Worm (Caenorhabditis elegans) whole organism, L4/young adult: Measurements from ENCODE around the gene W03D2.9.

Experiments
- W03F9.2 ChIP-seq: fragments of 150-350 bp; optimal IDR thresholded peaks from 2 replicates; lab custom pipeline; 2014; ENCODE audit warnings: missing biosample characterization, missing genetic modification characterization
- him-1 ChIP-seq: sonication (generic microtip); optimal IDR thresholded peaks from 2 replicates; lab custom pipeline; 2016; ENCODE audit warnings: missing genotype, missing genetic modification reagents, missing genetic modification characterization, missing compliant biosample characterization

DNA sequence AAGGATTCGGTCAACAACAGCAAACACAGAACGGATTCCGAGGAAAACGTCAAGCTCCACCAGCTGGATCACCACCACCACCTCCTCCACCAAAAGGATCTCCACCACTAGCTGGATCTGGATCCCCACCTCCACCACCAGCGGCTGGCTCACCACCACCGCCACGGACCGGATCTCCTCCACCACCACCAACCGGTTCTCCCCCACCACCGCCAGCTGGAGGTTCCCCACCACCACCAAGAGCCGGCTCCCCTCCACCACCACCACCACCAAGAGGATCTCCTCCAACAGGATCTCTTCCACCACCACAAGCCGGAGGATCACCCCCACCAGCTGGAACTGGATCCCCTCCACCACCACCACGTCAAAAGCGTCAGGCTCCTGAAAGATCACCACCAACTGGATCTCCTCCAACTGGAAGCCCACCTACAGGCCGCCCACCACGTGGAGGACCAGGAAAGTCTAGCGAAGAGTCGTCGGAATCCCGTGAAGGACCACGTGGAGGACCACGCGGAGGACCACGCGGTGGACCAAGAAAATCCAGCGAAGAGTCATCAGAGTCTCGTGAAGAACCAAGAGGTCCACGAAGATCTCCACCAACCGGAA is 2.3 kb upstream of the W03D2.9 start:
- TF ChIP-seq him-1 (no peak), W03F9.2 (tag; lab: Kevin White, UChicago) (no peak)
